Worm (Caenorhabditis elegans): ENCODE results near the gene vps-29.

- TF ChIP-seq elt-3 (tag; optimal IDR thresholded peaks at IDR 0.05) (no peak), nfya-1 (tag; optimal IDR thresholded peaks at IDR 0.05; ENCODE audit: insufficient read depth) (no peak), egl-5 (tag; optimal IDR thresholded peaks at IDR 0.05) (no peak), fkh-10 (GFP tag; optimal IDR thresholded peaks at IDR 0.05) (no peak), pqm-1 (tag; optimal IDR thresholded peaks at IDR 0.05) (no peak), ama-1 (optimal IDR thresholded peaks at IDR 0.05) (no peak), mdl-1 (tag; optimal IDR thresholded peaks at IDR 0.05) (no peak), ceh-28 (tag; optimal IDR thresholded peaks at IDR 0.05) (no peak), elt-2 (tag; optimal IDR thresholded peaks at IDR 0.05) (no peak)
Observed at ce11 chrIII:10085103-10085502, 27.8 kb downstream of the vps-29 start, which contains the start of gene T16H12.13.

All from whole organism, L3 larva.